Worm (Caenorhabditis elegans): ENCODE data around the gene clec-246.

- TF ChIP-seq ama-1 (optimal IDR thresholded peaks at IDR 0.05) (no peak), elt-3 (tag; optimal IDR thresholded peaks at IDR 0.05) (no peak), unc-62 (GFP tag; optimal IDR thresholded peaks at IDR 0.05) (no peak), elt-2 (tag; optimal IDR thresholded peaks at IDR 0.05) (no peak), nhr-28 (tag; optimal IDR thresholded peaks at IDR 0.05) (no peak), tbx-2 (tag; optimal IDR thresholded peaks at IDR 0.05) (no peak), skn-1 (tag; optimal IDR thresholded peaks at IDR 0.05) (no peak), nhr-11 (tag; optimal IDR thresholded peaks at IDR 0.05) (no peak), nhr-237 (tag; optimal IDR thresholded peaks at IDR 0.05) (no peak), nfya-1 (tag; optimal IDR thresholded peaks at IDR 0.05; ENCODE audit: insufficient read depth) (no peak)
Measured at ce11 chrV:18178659-18179058, 10.6 kb upstream of the clec-246 start, which contains the start of gene C31G12.4.

All from whole organism, L3 larva.